Fruit fly (Drosophila melanogaster) Kc167 (cell line): ENCODE data around the gene Lgr1.

Source experiments
- Myc ChIP-seq: fragments of >200 bp; optimal IDR thresholded peaks from 2 replicates; lab custom pipeline; 2017; ENCODE audit warnings: missing external identifiers
- Sin3A ChIP-seq: fragments of >200 bp; optimal IDR thresholded peaks from 2 replicates; lab custom pipeline; 2018; ENCODE audit warnings: missing external identifiers
- h ChIP-seq: fragments of >200 bp; optimal IDR thresholded peaks from 3 replicates; lab custom pipeline; 2018; ENCODE audit warnings: missing external identifiers
- insv ChIP-seq: fragments of >200 bp; optimal IDR thresholded peaks from 3 replicates; lab custom pipeline; 2018; ENCODE audit warnings: missing external identifiers
- psq ChIP-seq: fragments of >200 bp; optimal IDR thresholded peaks from 2 replicates; lab custom pipeline; 2017; ENCODE audit warnings: missing external identifiers
- ttk ChIP-seq: sonication (Bioruptor generic); optimal IDR thresholded peaks from 2 replicates; lab custom pipeline; 2017; ENCODE audit warnings: missing external identifiers

The Lgr1 gene

dm6 chr3R:17776952-17777407, 51.4 kb downstream of the Lgr1 start:
- no peak for TF ChIP-seq insv (lab: Kevin White, UChicago)
- no peak for TF ChIP-seq Myc

dm6 chr3R:17781371-17781770, 55.8 kb downstream of the Lgr1 start:
- TF ChIP-seq ttk (no peak), Myc (no peak), insv (lab: Kevin White, UChicago) (no peak), Sin3A (lab: Kevin White, UChicago) (no peak), psq (lab: Kevin White, UChicago) (no peak), h (lab: Kevin White, UChicago) (no peak)
